Worm (Caenorhabditis elegans) whole organism, midembryonic: ENCODE data around the gene cyp-35A1.

Experiments
- T22C8.4 ChIP-seq: fragments of 200-800 bp; sonication (Bioruptor generic); IDR thresholded peaks from 2 replicates; pipeline ENCODE4 v1.3.6; 2022; ENCODE audit warnings: missing genetic modification characterization, missing compliant biosample characterization
- cog-1 ChIP-seq: sonication (generic microtip); optimal IDR thresholded peaks from 2 replicates; lab custom pipeline; 2016; ENCODE audit warnings: missing genetic modification characterization, missing compliant biosample characterization
- flt-1 ChIP-seq: fragments of 200-800 bp; sonication (Bioruptor generic); IDR thresholded peaks from 2 replicates; pipeline ENCODE4 v1.3.6; 2022; ENCODE audit warnings: missing genetic modification characterization, missing compliant biosample characterization
- klf-2 ChIP-seq: fragments of 200-800 bp; sonication (Bioruptor generic); conservative IDR thresholded peaks from 2 replicates; pipeline ENCODE4 v1.3.6; 2022; ENCODE audit warnings: missing genetic modification reagents, missing genetic modification characterization, missing compliant biosample characterization
- med-1 ChIP-seq: sonication (generic microtip); optimal IDR thresholded peaks from 2 replicates; lab custom pipeline; 2017; ENCODE audit warnings: missing genetic modification characterization, mild to moderate bottlenecking, missing compliant biosample characterization, antibody characterized with exemption, missing genetic modification reagents; ENCODE audit not compliant: insufficient read depth
- ref-1 ChIP-seq: fragments of 200-800 bp; sonication (Bioruptor generic); conservative IDR thresholded peaks from 2 replicates; pipeline ENCODE4 v1.3.6; 2022; ENCODE audit warnings: missing genetic modification reagents, missing genetic modification characterization, missing compliant biosample characterization
- tab-1 ChIP-seq: fragments of 200-800 bp; sonication (Bioruptor generic); IDR thresholded peaks from 2 replicates; pipeline ENCODE4 v1.3.6; 2022; ENCODE audit warnings: missing genetic modification characterization, missing compliant biosample characterization
- ztf-23 ChIP-seq: fragments of 200-800 bp; sonication (Bioruptor generic); IDR thresholded peaks from 2 replicates; pipeline ENCODE4 v1.3.6; 2022; ENCODE audit warnings: missing genetic modification reagents, missing genetic modification characterization, missing compliant biosample characterization
- ztf-29 ChIP-seq: fragments of 200-800 bp; sonication (Bioruptor generic); IDR thresholded peaks from 2 replicates; pipeline ENCODE4 v1.3.6; 2022; ENCODE audit warnings: missing genetic modification reagents, missing genetic modification characterization, missing compliant biosample characterization

ce11 chrV:7353602-7354001, 8.0 kb downstream of the cyp-35A1 start:
- TF ChIP-seq tab-1 (GFP tag; lab: Robert Waterston, UW) = no peak
- no peak for TF ChIP-seq flt-1 (GFP tag; lab: Robert Waterston, UW)
- TF ChIP-seq ztf-29 (GFP tag; lab: Robert Waterston, UW) = no peak
- no peak for TF ChIP-seq T22C8.4 (GFP tag; lab: Robert Waterston, UW)
- TF ChIP-seq klf-2 (GFP tag; lab: Robert Waterston, UW) = no peak
- no peak for TF ChIP-seq ref-1 (GFP tag; lab: Robert Waterston, UW)
- no peak for TF ChIP-seq cog-1 (tag; lab: Kevin White, UChicago)
- no peak for TF ChIP-seq med-1
- no peak for TF ChIP-seq ztf-23 (GFP tag; lab: Robert Waterston, UW)
